Worm (Caenorhabditis elegans) whole organism, L4 larva: ENCODE measurements around the gene srh-30.

Source experiments
- D1046.2 ChIP-seq: fragments of 200-800 bp; sonication (Bioruptor generic); IDR thresholded peaks from 2 replicates; pipeline ENCODE4 v1.3.6; 2022; ENCODE audit warnings: missing genetic modification characterization, missing compliant biosample characterization
- F10B5.3 ChIP-seq: sonication (generic microtip); optimal IDR thresholded peaks from 2 replicates; lab custom pipeline; 2016; ENCODE audit warnings: mild to moderate bottlenecking, missing genetic modification characterization, missing compliant biosample characterization
- R02D3.7 ChIP-seq: fragments of 150-350 bp; sonication (generic microtip); optimal IDR thresholded peaks from 3 replicates; lab custom pipeline; 2014; ENCODE audit warnings: missing biosample characterization, missing genetic modification characterization
- T26A8.4 ChIP-seq: fragments of 200-800 bp; sonication (Bioruptor generic); IDR thresholded peaks from 2 replicates; pipeline ENCODE4 v1.3.6; 2022; ENCODE audit warnings: missing genetic modification characterization, missing compliant biosample characterization
- Y48G9A.11 ChIP-seq: fragments of 200-800 bp; sonication (Bioruptor generic); IDR thresholded peaks from 2 replicates; pipeline ENCODE4 v1.3.6; 2022; ENCODE audit warnings: missing genetic modification reagents, missing genetic modification characterization, missing compliant biosample characterization
- Y75B8A.6 ChIP-seq: fragments of 200-800 bp; sonication (Bioruptor generic); IDR thresholded peaks from 2 replicates; pipeline ENCODE4 v1.3.6; 2022; ENCODE audit warnings: missing genetic modification reagents, missing genetic modification characterization, missing compliant biosample characterization
- ZK337.2 ChIP-seq: fragments of 200-800 bp; sonication (Bioruptor generic); IDR thresholded peaks from 2 replicates; pipeline ENCODE4 v1.3.6; 2022; ENCODE audit warnings: missing genetic modification reagents, missing genetic modification characterization, missing compliant biosample characterization
- aha-1 ChIP-seq: fragments of 150-350 bp; peaks from one replicate; lab custom pipeline; 2014; ENCODE audit warnings: missing biosample characterization, missing genetic modification characterization
- ama-1 ChIP-seq: fragments of 150-350 bp; optimal IDR thresholded peaks from 2 replicates; lab custom pipeline; 2014; ENCODE audit warnings: inconsistent platforms, mixed read lengths
- ceh-62 ChIP-seq: sonication (generic microtip); optimal IDR thresholded peaks from 2 replicates; lab custom pipeline; 2017; ENCODE audit warnings: missing biosample characterization, missing genetic modification characterization
- dmd-9 ChIP-seq: fragments of 200-800 bp; sonication (Bioruptor generic); IDR thresholded peaks from 2 replicates; pipeline ENCODE4 v1.3.6; 2022; ENCODE audit warnings: missing genetic modification reagents, missing genetic modification characterization, missing compliant biosample characterization
- duxl-1 ChIP-seq: sonication (generic microtip); optimal IDR thresholded peaks from 2 replicates; lab custom pipeline; 2016; ENCODE audit warnings: mild to moderate bottlenecking, missing genetic modification characterization, moderate library complexity, missing compliant biosample characterization; ENCODE audit not compliant: poor library complexity
- fkh-10 ChIP-seq: fragments of 150-350 bp; optimal IDR thresholded peaks from 2 replicates; lab custom pipeline; 2014; ENCODE audit warnings: missing biosample characterization, missing genetic modification reagents, missing genetic modification characterization
- fos-1 ChIP-seq: fragments of 150-350 bp; optimal IDR thresholded peaks from 2 replicates; lab custom pipeline; 2014; ENCODE audit warnings: missing biosample characterization, missing genetic modification characterization
- gei-8 ChIP-seq: fragments of 200-800 bp; sonication (Bioruptor generic); optimal IDR thresholded peaks from 2 replicates; lab custom pipeline; 2018; ENCODE audit warnings: mild to moderate bottlenecking, missing genetic modification characterization, missing compliant biosample characterization
- hif-1 ChIP-seq, 2 experiments: sonication (generic microtip); optimal IDR thresholded peaks; 2 replicates each; lab custom pipeline; 2016 to 2017; ENCODE audit warnings: missing compliant biosample characterization in 2 of 2, missing genetic modification characterization in 2 of 2, missing genetic modification reagents in 2 of 2, missing genotype in 2 of 2, mild to moderate bottlenecking in 1 of 2
- lim-7 ChIP-seq: fragments of 200-800 bp; sonication (Bioruptor generic); IDR thresholded peaks from 2 replicates; pipeline ENCODE4 v1.3.6; 2022; ENCODE audit warnings: missing genetic modification characterization, missing compliant biosample characterization
- lin-1 ChIP-seq: fragments of 200-800 bp; sonication (Bioruptor generic); IDR thresholded peaks from 2 replicates; pipeline ENCODE4 v1.3.6; 2022; ENCODE audit warnings: missing genetic modification reagents, missing genetic modification characterization, missing compliant biosample characterization
- lin-15B ChIP-seq: fragments of 150-350 bp; sonication (generic microtip); optimal IDR thresholded peaks from 3 replicates; lab custom pipeline; 2014; ENCODE audit warnings: missing biosample characterization, missing genetic modification characterization
- lir-3 ChIP-seq: sonication (generic microtip); optimal IDR thresholded peaks from 2 replicates; lab custom pipeline; 2016; ENCODE audit warnings: mild to moderate bottlenecking, missing genetic modification characterization, missing compliant biosample characterization
- madf-9 ChIP-seq: fragments of 200-800 bp; sonication (Bioruptor generic); conservative IDR thresholded peaks from 2 replicates; pipeline ENCODE4 v1.3.6; 2022; ENCODE audit warnings: missing genetic modification reagents, missing genetic modification characterization, missing compliant biosample characterization
- mdl-1 ChIP-seq, 2 experiments: fragments of 150-350 bp in 1 of 2; sonication (generic microtip) in 1 of 2; optimal IDR thresholded peaks; 2 replicates each; lab custom pipeline; 2014 to 2017; ENCODE audit warnings: missing biosample characterization in 2 of 2, missing genetic modification characterization in 2 of 2
- mep-1 ChIP-seq: fragments of 150-350 bp; sonication (generic microtip); optimal IDR thresholded peaks from 3 replicates; lab custom pipeline; 2014; ENCODE audit warnings: missing biosample characterization, missing genetic modification characterization
- nhr-11 ChIP-seq: fragments of 150-350 bp; optimal IDR thresholded peaks from 2 replicates; lab custom pipeline; 2014; ENCODE audit warnings: missing biosample characterization, missing genetic modification characterization
- nhr-237 ChIP-seq: sonication (generic microtip); optimal IDR thresholded peaks from 2 replicates; lab custom pipeline; 2017; ENCODE audit warnings: missing biosample characterization, missing genetic modification characterization
- nhr-48 ChIP-seq: sonication (generic microtip); optimal IDR thresholded peaks from 2 replicates; lab custom pipeline; 2016; ENCODE audit warnings: mild to moderate bottlenecking, missing genetic modification characterization, missing compliant biosample characterization
- pqm-1 ChIP-seq: sonication (generic microtip); optimal IDR thresholded peaks from 2 replicates; lab custom pipeline; 2017; ENCODE audit warnings: missing biosample characterization, missing genetic modification characterization
- set-16 ChIP-seq: fragments of 200-800 bp; sonication (Bioruptor generic); IDR thresholded peaks from 2 replicates; pipeline ENCODE4 v1.3.6; 2022; ENCODE audit warnings: missing genetic modification reagents, missing genetic modification characterization, missing compliant biosample characterization
- spr-3 ChIP-seq: fragments of 200-800 bp; sonication (Bioruptor generic); optimal IDR thresholded peaks from 2 replicates; lab custom pipeline; 2018; ENCODE audit warnings: mild to moderate bottlenecking, missing genetic modification characterization, missing compliant biosample characterization
- tag-97 ChIP-seq: fragments of 200-800 bp; sonication (Bioruptor generic); IDR thresholded peaks from 2 replicates; pipeline ENCODE4 v1.3.6; 2022; ENCODE audit warnings: missing genetic modification characterization, missing compliant biosample characterization
- unc-62 ChIP-seq, 3 experiments: fragments of 150-350 bp in 1 of 3; sonication (generic microtip); optimal IDR thresholded peaks in 2 of 3; peaks in 1 of 3; 1 replicate in 1 of 3; 2 replicates in 2 of 3; lab custom pipeline; 2014 to 2017; ENCODE audit warnings: missing biosample characterization in 3 of 3, missing genetic modification characterization in 3 of 3, missing genetic modification reagents in 3 of 3, missing genotype in 1 of 3
- vab-7 ChIP-seq: fragments of 200-800 bp; sonication (Bioruptor generic); IDR thresholded peaks from 2 replicates; pipeline ENCODE4 v1.3.6; 2022; ENCODE audit warnings: missing genetic modification reagents, missing genetic modification characterization, missing compliant biosample characterization
- zag-1 ChIP-seq: fragments of 150-350 bp; optimal IDR thresholded peaks from 2 replicates; lab custom pipeline; 2014; ENCODE audit warnings: missing biosample characterization, missing genetic modification characterization
- zfp-2 ChIP-seq: sonication (generic microtip); optimal IDR thresholded peaks from 2 replicates; lab custom pipeline; 2016; ENCODE audit warnings: mild to moderate bottlenecking, missing genetic modification characterization, missing compliant biosample characterization
- zip-11 ChIP-seq: fragments of 200-800 bp; sonication (Bioruptor generic); IDR thresholded peaks from 2 replicates; pipeline ENCODE4 v1.3.6; 2022; ENCODE audit warnings: missing genetic modification characterization, missing compliant biosample characterization
- zip-2 ChIP-seq: fragments of 150-350 bp; optimal IDR thresholded peaks from 2 replicates; lab custom pipeline; 2014; ENCODE audit warnings: missing biosample characterization, missing genetic modification characterization
- ztf-11 ChIP-seq: fragments of 150-350 bp; optimal IDR thresholded peaks from 2 replicates; lab custom pipeline; 2014; ENCODE audit warnings: missing biosample characterization, missing genetic modification characterization

The srh-30 gene

ce11 chrV:6771645-6772044 lies at the start of gene srh-30:
srh-30 (minus strand) TSS chrV:6771745.
- TF ChIP-seq nhr-48 (tag; lab: Kevin White, UChicago) (no peak), mdl-1 (tag; optimal IDR thresholded peaks at IDR 0.05; lab: Kevin White, UChicago) (no peak), zip-11 (GFP tag; lab: Robert Waterston, UW) (no peak), lin-15B (no peak), nhr-237 (tag; lab: Kevin White, UChicago) (no peak), zip-2 (tag; lab: Kevin White, UChicago) (no peak), duxl-1 (no peak), Y48G9A.11 (GFP tag; lab: Robert Waterston, UW) (no peak), ama-1 (lab: Kevin White, UChicago) (no peak), madf-9 (GFP tag; lab: Robert Waterston, UW) (no peak), lir-3 (tag; lab: Kevin White, UChicago) (no peak), ztf-11 (no peak)

ce11 chrV:6819812-6820211 lies 48.3 kb upstream of the srh-30 start, which contains the start of gene dmsr-13:
dmsr-13 (minus strand) TSS chrV:6819912.
- TF ChIP-seq unc-62 (GFP tag; optimal IDR thresholded peaks at IDR 0.05 in 1 of 2; lab: Kevin White, UChicago) (no peak), unc-62 (tag; optimal IDR thresholded peaks at IDR 0.05; lab: Kevin White, UChicago) (no peak), lim-7 (GFP tag; lab: Robert Waterston, UW) (no peak), tag-97 (GFP tag; lab: Robert Waterston, UW) (no peak), nhr-11 (tag; lab: Kevin White, UChicago) (no peak), zfp-2 (no peak), lin-15B (no peak), vab-7 (GFP tag; lab: Robert Waterston, UW) (no peak), ceh-62 (tag; lab: Kevin White, UChicago) (no peak), fkh-10 (GFP tag; lab: Kevin White, UChicago) (no peak), mep-1 (tag; lab: Kevin White, UChicago) (no peak), F10B5.3 (tag; lab: Kevin White, UChicago) (no peak), fos-1 (tag; lab: Kevin White, UChicago) (no peak), set-16 (no peak), aha-1 (tag; lab: Kevin White, UChicago) (no peak), R02D3.7 (tag; lab: Kevin White, UChicago) (no peak), zip-11 (GFP tag; lab: Robert Waterston, UW) (no peak), ZK337.2 (no peak), zag-1 (tag; lab: Kevin White, UChicago) (no peak), T26A8.4 (GFP tag; lab: Robert Waterston, UW) (no peak)
- TF ChIP-seq, all 104 proteins: peak for 0

DNA sequence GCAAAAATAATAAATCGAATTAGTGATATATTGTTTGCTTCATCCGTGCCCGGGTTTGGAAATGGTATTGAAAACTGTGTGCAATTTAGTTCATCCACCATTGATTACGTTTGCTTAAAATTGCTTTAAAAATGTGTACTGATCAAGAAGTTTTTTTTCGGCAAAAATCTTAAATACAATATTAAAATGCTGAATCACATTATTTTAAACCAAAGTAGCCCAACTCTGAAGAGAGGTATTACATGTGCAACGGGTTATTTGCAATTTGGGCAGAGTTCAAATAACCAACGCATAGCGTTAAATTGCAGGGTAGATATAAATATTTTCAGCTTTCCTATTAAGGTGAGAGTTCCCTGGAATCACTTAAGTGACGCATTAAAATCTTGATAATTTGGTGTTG lies 45.6 kb upstream of the srh-30 start, which contains the start of gene dmsr-14:
Gene dmsr-14, minus strand, starts transcription at position 101 of the 400 bp plus-strand sequence.
- TF ChIP-seq mdl-1 (tag; optimal IDR thresholded peaks at IDR 0.05; lab: Kevin White, UChicago) (no peak), spr-3 (GFP tag; lab: Kevin White, UChicago) (no peak), dmd-9 (no peak), lin-1 (GFP tag; lab: Robert Waterston, UW) (no peak), Y75B8A.6 (no peak), vab-7 (GFP tag; lab: Robert Waterston, UW) (no peak), pqm-1 (tag; lab: Kevin White, UChicago) (no peak), gei-8 (GFP tag; lab: Kevin White, UChicago) (no peak), D1046.2 (GFP tag; lab: Robert Waterston, UW) (no peak), ama-1 (lab: Kevin White, UChicago) (no peak), zip-11 (GFP tag; lab: Robert Waterston, UW) (no peak), hif-1 (tag; optimal IDR thresholded peaks at IDR 0.05; lab: Kevin White, UChicago) (no peak), unc-62 (GFP tag; optimal IDR thresholded peaks at IDR 0.05 in 1 of 2; lab: Kevin White, UChicago) (no peak), unc-62 (tag; optimal IDR thresholded peaks at IDR 0.05; lab: Kevin White, UChicago) (no peak)
